Fruit fly (Drosophila melanogaster) whole organism, wandering third instar larva: Measurements from ENCODE around the gene Awh.

Experiments used
- Abd-B ChIP-seq: fragments of >200 bp; optimal IDR thresholded peaks from 2 replicates; lab custom pipeline; 2017; ENCODE audit warnings: missing biosample characterization, missing genetic modification characterization
- CrebA ChIP-seq: fragments of 200-800 bp; sonication (Bioruptor generic); optimal IDR thresholded peaks from 2 replicates; lab custom pipeline; 2016; ENCODE audit warnings: missing biosample characterization, mild to moderate bottlenecking, missing genetic modification characterization, borderline replicate concordance
- Dfd ChIP-seq: fragments of >200 bp; optimal IDR thresholded peaks from 2 replicates; lab custom pipeline; 2017; ENCODE audit warnings: missing biosample characterization, missing genetic modification characterization
- Dif ChIP-seq: fragments of 200-275, 200-300 bp; sonication (Bioruptor generic); optimal IDR thresholded peaks from 2 replicates; lab custom pipeline; 2018; ENCODE audit warnings: missing biosample characterization, missing genetic modification characterization; ENCODE audit not compliant: partially characterized antibody
- GATAd ChIP-seq: sonication (Bioruptor generic); optimal IDR thresholded peaks from 2 replicates; lab custom pipeline; 2016; ENCODE audit warnings: missing biosample characterization, missing genetic modification characterization
- HLH106 ChIP-seq: fragments of 200-800 bp; optimal IDR thresholded peaks from 3 replicates; lab custom pipeline; 2019; ENCODE audit warnings: missing biosample characterization, mild to moderate bottlenecking, missing genetic modification characterization, moderate library complexity
- Hnf4 ChIP-seq: fragments of 200-800 bp; sonication (Bioruptor generic); optimal IDR thresholded peaks from 2 replicates; lab custom pipeline; 2016; ENCODE audit warnings: missing biosample characterization, mild to moderate bottlenecking, missing genetic modification characterization
- Hr78 ChIP-seq: fragments of >200 bp; optimal IDR thresholded peaks from 2 replicates; lab custom pipeline; 2017; ENCODE audit warnings: missing biosample characterization, missing genetic modification characterization
- Jra ChIP-seq: sonication (Bioruptor generic); optimal IDR thresholded peaks from 2 replicates; lab custom pipeline; 2016; ENCODE audit warnings: missing biosample characterization, missing genetic modification characterization
- Mio ChIP-seq: sonication (Bioruptor generic); optimal IDR thresholded peaks from 2 replicates; lab custom pipeline; 2016; ENCODE audit warnings: missing biosample characterization, missing genetic modification characterization
- Myc ChIP-seq: fragments of >200 bp; optimal IDR thresholded peaks from 2 replicates; lab custom pipeline; 2017
- N ChIP-seq: fragments of >200 bp; optimal IDR thresholded peaks from 2 replicates; lab custom pipeline; 2018; ENCODE audit warnings: missing biosample characterization, missing external identifiers, missing genetic modification characterization
- OdsH ChIP-seq: fragments of 200-800 bp; sonication (Bioruptor generic); optimal IDR thresholded peaks from 2 replicates; lab custom pipeline; 2016; ENCODE audit warnings: missing biosample characterization, mild to moderate bottlenecking, missing genetic modification characterization
- Sp1 ChIP-seq: fragments of 200-800 bp; sonication (Bioruptor generic); optimal IDR thresholded peaks from 3 replicates; lab custom pipeline; 2019; ENCODE audit warnings: missing biosample characterization, mild to moderate bottlenecking, missing genetic modification characterization, moderate library complexity
- Vsx2 ChIP-seq: fragments of 200-300, 225-300 bp; sonication (Bioruptor generic); optimal IDR thresholded peaks from 2 replicates; lab custom pipeline; 2018; ENCODE audit warnings: missing biosample characterization, missing genetic modification characterization; ENCODE audit not compliant: partially characterized antibody
- br ChIP-seq: fragments of 200-800 bp; sonication (Bioruptor generic); optimal IDR thresholded peaks from 2 replicates; lab custom pipeline; 2016; ENCODE audit warnings: missing biosample characterization, missing genetic modification characterization
- dl ChIP-seq, 2 experiments: fragments of 175-275, 200-275 bp in 1 of 2; fragments of 200-275 bp in 1 of 2; sonication (Bioruptor generic); optimal IDR thresholded peaks; lab custom pipeline; 2018; ENCODE audit warnings: mild to moderate bottlenecking in 2 of 2, missing biosample characterization in 2 of 2, missing genetic modification characterization in 2 of 2, moderate library complexity in 2 of 2; ENCODE audit not compliant: partially characterized antibody in 2 of 2, insufficient read depth in 1 of 2
- dmrt93B ChIP-seq: fragments of 200-800 bp; sonication (Bioruptor generic); optimal IDR thresholded peaks from 2 replicates; lab custom pipeline; 2018; ENCODE audit warnings: missing biosample characterization, mild to moderate bottlenecking, missing genetic modification characterization
- dsf ChIP-seq: sonication (Bioruptor generic); optimal IDR thresholded peaks from 2 replicates; lab custom pipeline; 2016; ENCODE audit warnings: missing biosample characterization, missing genetic modification characterization, borderline replicate concordance
- ey ChIP-seq: fragments of 200-800 bp; sonication (Bioruptor generic); optimal IDR thresholded peaks from 2 replicates; lab custom pipeline; 2016; ENCODE audit warnings: missing biosample characterization, missing genetic modification characterization
- foxo ChIP-seq, 2 experiments: fragments of 200-800 bp; sonication (Bioruptor generic); optimal IDR thresholded peaks; 2 replicates in 1 of 2; 3 replicates in 1 of 2; lab custom pipeline; 2016 to 2017; ENCODE audit warnings: missing biosample characterization in 2 of 2, missing genetic modification characterization in 2 of 2
- fru ChIP-seq: fragments of 200-800 bp; sonication (Bioruptor generic); optimal IDR thresholded peaks from 3 replicates; lab custom pipeline; 2016; ENCODE audit warnings: missing biosample characterization, mild to moderate bottlenecking, missing genetic modification characterization
- h ChIP-seq: fragments of 200-800 bp; sonication (Bioruptor generic); optimal IDR thresholded peaks from 3 replicates; lab custom pipeline; 2016; ENCODE audit warnings: missing biosample characterization, mild to moderate bottlenecking, missing genetic modification characterization
- jim ChIP-seq: fragments of 175-275, 200-325 bp; sonication (Bioruptor generic); optimal IDR thresholded peaks from 2 replicates; lab custom pipeline; 2016; ENCODE audit warnings: missing biosample characterization, mild to moderate bottlenecking, missing genetic modification characterization
- pan ChIP-seq: fragments of >200 bp; optimal IDR thresholded peaks from 2 replicates; lab custom pipeline; 2017
- psq ChIP-seq: fragments of 200-800 bp; sonication (Bioruptor generic); optimal IDR thresholded peaks from 3 replicates; lab custom pipeline; 2017; ENCODE audit warnings: missing biosample characterization, mild to moderate bottlenecking, missing genetic modification characterization, moderate library complexity
- rgr ChIP-seq: fragments of 200-800 bp; sonication (Bioruptor generic); optimal IDR thresholded peaks from 3 replicates; lab custom pipeline; 2016; ENCODE audit warnings: missing biosample characterization, mild to moderate bottlenecking, missing genetic modification characterization
- sage ChIP-seq: fragments of 200-800 bp; sonication (Bioruptor generic); optimal IDR thresholded peaks from 2 replicates; lab custom pipeline; 2016; ENCODE audit warnings: missing biosample characterization, mild to moderate bottlenecking, missing genetic modification characterization
- sv ChIP-seq: fragments of 200-800 bp; sonication (Bioruptor generic); optimal IDR thresholded peaks from 3 replicates; lab custom pipeline; 2016; ENCODE audit warnings: missing biosample characterization, missing genetic modification characterization
- usp ChIP-seq: fragments of >200 bp; optimal IDR thresholded peaks from 2 replicates; lab custom pipeline; 2017; ENCODE audit warnings: missing biosample characterization, missing genetic modification characterization
- woc ChIP-seq: sonication (Bioruptor generic); optimal IDR thresholded peaks from 2 replicates; lab custom pipeline; 2016; ENCODE audit warnings: missing biosample characterization, mild to moderate bottlenecking, missing genetic modification characterization

Awh gene

DNA sequence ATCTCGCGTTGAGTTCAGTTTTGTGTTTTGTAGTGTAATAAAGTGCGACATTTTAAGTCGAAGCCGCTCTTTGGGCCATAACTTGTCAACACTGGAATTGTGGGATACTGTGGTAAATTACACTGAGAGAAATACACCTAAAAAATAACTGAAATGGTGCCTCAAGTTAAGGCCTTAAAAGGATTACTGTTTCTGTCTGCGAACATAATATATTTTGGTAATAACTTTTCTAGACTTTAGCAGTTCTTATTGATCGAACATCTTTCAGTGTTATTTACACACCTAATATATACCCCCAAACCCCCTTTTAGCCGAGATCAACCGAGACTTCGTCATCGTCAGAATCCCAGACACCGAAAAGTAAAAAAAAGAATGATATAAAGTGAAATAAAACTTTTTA is 5.8 kb downstream of the Awh start:
- TF ChIP-seq h (GFP tag; lab: Kevin White, UChicago) = peak; percentile 53
- TF ChIP-seq ey (GFP tag; lab: Kevin White, UChicago) = peak; percentile 35
- peak; percentile 3 for TF ChIP-seq OdsH (GFP tag; lab: Kevin White, UChicago)
- TF ChIP-seq Sp1 (GFP tag; lab: Kevin White, UChicago) = no peak
- peak; percentile 15 for TF ChIP-seq HLH106
- no peak for TF ChIP-seq dmrt93B (GFP tag; lab: Kevin White, UChicago)
- no peak for TF ChIP-seq sv
- peak; percentile 13 for TF ChIP-seq rgr
- no peak for TF ChIP-seq Hr78 (GFP tag; lab: Kevin White, UChicago)
- no peak for TF ChIP-seq psq (GFP tag; lab: Kevin White, UChicago)
- TF ChIP-seq Jra = no peak
- TF ChIP-seq br (GFP tag; lab: Kevin White, UChicago) = peak; percentile 16
- peak; percentile 8 for TF ChIP-seq fru (GFP tag; lab: Kevin White, UChicago)
- peak in 1 of 2 experiments; percentile 37 for TF ChIP-seq foxo (GFP tag; optimal IDR thresholded peaks at IDR 0.05; lab: Kevin White, UChicago)
- no peak for TF ChIP-seq CrebA
- TF ChIP-seq woc (GFP tag; lab: Kevin White, UChicago) = no peak
- TF ChIP-seq Vsx2 = no peak

DNA sequence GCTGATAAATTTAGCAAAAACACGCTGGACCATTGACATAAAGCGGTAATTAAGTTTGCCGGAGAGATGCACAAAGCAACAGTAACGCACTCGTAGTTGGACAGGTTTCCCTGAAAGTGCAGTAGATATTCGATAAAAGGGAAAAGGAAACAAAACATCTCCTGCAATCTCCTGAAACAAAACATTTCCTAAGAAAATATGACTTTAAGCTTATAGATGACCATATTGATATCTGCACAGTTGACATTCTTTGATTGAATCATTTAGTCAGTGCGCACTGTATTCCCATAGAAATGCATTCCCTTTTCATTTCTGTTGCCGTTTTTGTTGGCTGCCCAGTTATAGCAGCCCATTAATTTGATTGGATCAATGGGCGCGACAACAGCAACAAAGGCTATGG is 6.8 kb downstream of the Awh start:
- no peak for TF ChIP-seq h (GFP tag; lab: Kevin White, UChicago)
- peak; percentile 4 for TF ChIP-seq fru (GFP tag; lab: Kevin White, UChicago)
- TF ChIP-seq rgr = peak; percentile 24
- no peak for TF ChIP-seq dl (GFP tag; optimal IDR thresholded peaks at IDR 0.05; lab: Kevin White, UChicago; ENCODE audit: insufficient read depth in 1 of 2, partially characterized antibody in 2 of 2)
- no peak for TF ChIP-seq Myc (lab: Kevin White, UChicago)
- no peak for TF ChIP-seq pan (lab: Kevin White, UChicago)

DNA sequence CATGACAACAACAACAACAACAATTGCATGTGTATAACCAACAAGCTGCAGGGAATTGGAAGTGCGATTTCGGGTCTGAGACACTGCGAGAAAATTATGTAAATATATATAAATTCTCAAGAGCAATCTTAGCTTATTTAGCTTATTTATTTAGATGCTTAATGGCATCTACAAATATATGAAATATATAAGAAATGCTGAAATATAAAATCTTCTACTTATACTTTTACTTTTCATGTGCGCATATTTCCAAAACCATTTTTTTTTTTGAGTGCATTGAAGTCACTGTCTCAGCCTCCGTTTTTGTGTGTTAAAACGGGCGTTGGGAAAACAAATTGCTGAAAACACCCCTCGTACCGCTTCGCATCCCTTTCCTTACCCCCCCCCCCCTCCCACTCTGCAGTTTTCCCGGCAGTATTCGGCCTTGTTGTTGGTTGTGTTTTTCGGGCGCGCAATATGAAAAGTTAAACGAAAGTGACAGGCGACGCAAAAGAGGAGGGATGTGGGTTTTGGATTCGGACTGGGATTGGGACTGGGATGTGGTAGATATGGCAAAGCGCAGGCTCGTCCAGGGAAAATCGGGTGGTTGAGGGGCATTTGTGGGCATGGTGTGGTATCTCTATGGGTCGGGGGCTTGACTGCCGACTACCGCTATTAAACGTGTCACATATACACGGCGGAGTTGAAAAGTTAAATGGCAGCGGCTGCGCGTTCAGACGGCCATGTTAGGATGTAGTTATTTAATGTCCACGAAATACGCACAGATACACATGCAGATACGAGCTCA is 9.4 kb downstream of the Awh start:
- TF ChIP-seq OdsH (GFP tag; lab: Kevin White, UChicago) (peak; percentile 2), GATAd (GFP tag; lab: Kevin White, UChicago) (no peak), h (GFP tag; lab: Kevin White, UChicago) (peak; percentile 9), N (GFP tag; lab: Kevin White, UChicago) (no peak), Dif (GFP tag; lab: Kevin White, UChicago) (no peak), Abd-B (no peak), Vsx2 (no peak)

DNA sequence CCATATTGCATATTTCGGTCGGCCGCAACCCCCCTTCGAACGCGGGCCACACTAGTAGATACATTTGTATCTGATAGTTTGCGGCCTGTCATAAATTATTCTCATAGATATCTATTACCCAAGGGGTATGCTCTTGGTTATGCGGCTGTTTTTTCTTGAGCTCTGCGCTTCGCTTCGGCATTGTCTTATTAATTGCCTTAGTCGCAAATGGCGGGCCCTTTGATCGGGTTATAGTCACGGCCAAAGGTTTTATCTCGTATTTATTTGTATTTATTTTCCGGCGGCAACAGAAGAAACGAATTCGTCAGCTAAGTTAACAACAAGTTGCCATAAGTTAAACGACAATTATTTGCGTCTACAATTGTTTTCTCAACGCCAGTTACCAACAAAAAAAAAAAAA is 10.0 kb downstream of the Awh start:
- TF ChIP-seq Hr78 (GFP tag; lab: Kevin White, UChicago) = no peak
- no peak for TF ChIP-seq br (GFP tag; lab: Kevin White, UChicago)
- TF ChIP-seq dl (GFP tag; optimal IDR thresholded peaks at IDR 0.05; lab: Kevin White, UChicago; ENCODE audit: insufficient read depth in 1 of 2, partially characterized antibody in 2 of 2) = no peak
- no peak for TF ChIP-seq dmrt93B (GFP tag; lab: Kevin White, UChicago)
- no peak for TF ChIP-seq usp
- no peak for TF ChIP-seq dsf (GFP tag; lab: Kevin White, UChicago)
- no peak for TF ChIP-seq Dfd (GFP tag; lab: Kevin White, UChicago)
- TF ChIP-seq GATAd (GFP tag; lab: Kevin White, UChicago) = no peak
- TF ChIP-seq Hnf4 (GFP tag; lab: Kevin White, UChicago) = no peak
- no peak for TF ChIP-seq foxo (GFP tag; optimal IDR thresholded peaks at IDR 0.05; lab: Kevin White, UChicago)
- no peak for TF ChIP-seq Jra
- no peak for TF ChIP-seq sage
- TF ChIP-seq ey (GFP tag; lab: Kevin White, UChicago) = no peak
- no peak for TF ChIP-seq sv
- no peak for TF ChIP-seq Mio (GFP tag; lab: Kevin White, UChicago)
- no peak for TF ChIP-seq jim
